Fruit fly (Drosophila melanogaster) whole organism, embryonic: ENCODE measurements around the gene CG5043.
A peak's percentile ranks its signal among the peaks of the same experiment; 100 is the strongest.

ENCODE experiments used
- Atf3 ChIP-seq: fragments of 200-800 bp; sonication (Bioruptor generic); optimal IDR thresholded peaks from 3 replicates; lab custom pipeline; 2016; ENCODE audit warnings: missing biosample characterization, missing genetic modification characterization
- CG10274 ChIP-seq: fragments of 200-800 bp; sonication (Bioruptor generic); optimal IDR thresholded peaks from 3 replicates; lab custom pipeline; 2017; ENCODE audit warnings: missing biosample characterization, mild to moderate bottlenecking, missing genetic modification characterization
- CG10431 ChIP-seq: fragments of 200-800 bp; sonication (Bioruptor generic); optimal IDR thresholded peaks from 3 replicates; lab custom pipeline; 2018; ENCODE audit warnings: missing biosample characterization, mild to moderate bottlenecking, missing genetic modification characterization
- CG11093 ChIP-seq: fragments of 200-800 bp; sonication (Bioruptor generic); IDR thresholded peaks from 3 replicates; pipeline ENCODE4 v1.3.6; 2022; ENCODE audit warnings: missing biosample characterization, missing genetic modification characterization
- CG16779 ChIP-seq: fragments of 200-800 bp; sonication (Bioruptor generic); IDR thresholded peaks from 2 replicates; pipeline ENCODE4 v1.3.6; 2022; ENCODE audit warnings: missing biosample characterization, missing genetic modification characterization
- CG16863 ChIP-seq: fragments of 200-800 bp; sonication (Bioruptor generic); optimal IDR thresholded peaks from 3 replicates; lab custom pipeline; 2016; ENCODE audit warnings: missing biosample characterization, missing genetic modification characterization
- CG17612 ChIP-seq: fragments of 200-800 bp; sonication (Bioruptor generic); IDR thresholded peaks from 2 replicates; pipeline ENCODE4 v1.3.6; 2022; ENCODE audit warnings: missing biosample characterization, missing genetic modification characterization
- CG17802 ChIP-seq: fragments of 200-800 bp; sonication (Bioruptor generic); optimal IDR thresholded peaks from 2 replicates; lab custom pipeline; 2018; ENCODE audit warnings: missing biosample characterization, mild to moderate bottlenecking, missing genetic modification characterization, moderate library complexity
- CG18011 ChIP-seq: fragments of 200-800 bp; sonication (Bioruptor generic); optimal IDR thresholded peaks from 2 replicates; lab custom pipeline; 2017; ENCODE audit warnings: missing biosample characterization, missing genetic modification characterization, mild to moderate bottlenecking, moderate library complexity, missing genotype
- CG18764 ChIP-seq: fragments of 200-800 bp; sonication (Bioruptor generic); optimal IDR thresholded peaks from 3 replicates; lab custom pipeline; 2016; ENCODE audit warnings: missing biosample characterization, missing genetic modification characterization
- CG30020 ChIP-seq: fragments of 200-800 bp; optimal IDR thresholded peaks from 2 replicates; lab custom pipeline; 2019; ENCODE audit warnings: missing biosample characterization, mild to moderate bottlenecking, missing genetic modification characterization, moderate library complexity
- CG31224 ChIP-seq: fragments of 200-800 bp; sonication (Bioruptor generic); IDR thresholded peaks from 2 replicates; pipeline ENCODE4 v1.3.6; 2022; ENCODE audit warnings: missing biosample characterization, missing genetic modification characterization
- CG4328 ChIP-seq: fragments of 200-800 bp; sonication (Bioruptor generic); optimal IDR thresholded peaks from 3 replicates; lab custom pipeline; 2017; ENCODE audit warnings: missing biosample characterization, missing genetic modification reagents, missing genetic modification characterization
- CG4360 ChIP-seq: fragments of 200-800 bp; sonication (Bioruptor generic); IDR thresholded peaks from 2 replicates; pipeline ENCODE4 v1.3.6; 2022; ENCODE audit warnings: missing biosample characterization, missing genetic modification characterization
- CG5180 ChIP-seq: fragments of 200-800 bp; sonication (Bioruptor generic); optimal IDR thresholded peaks from 3 replicates; lab custom pipeline; 2017; ENCODE audit warnings: missing biosample characterization, missing genetic modification characterization, mild to moderate bottlenecking, moderate library complexity, missing genetic modification reagents
- CG6272 ChIP-seq: fragments of 200-800 bp; sonication (Bioruptor generic); IDR thresholded peaks from 2 replicates; pipeline ENCODE4 v1.3.6; 2022; ENCODE audit warnings: missing biosample characterization, missing genetic modification characterization
- CG7987 ChIP-seq: fragments of 200-800 bp; sonication (Bioruptor generic); optimal IDR thresholded peaks from 2 replicates; lab custom pipeline; 2018; ENCODE audit warnings: missing biosample characterization, mild to moderate bottlenecking, missing genetic modification characterization, moderate library complexity
- CG8089 ChIP-seq: fragments of 200-800 bp; sonication (Bioruptor generic); optimal IDR thresholded peaks from 3 replicates; lab custom pipeline; 2016; ENCODE audit warnings: missing biosample characterization, missing genetic modification characterization
- CG9727 ChIP-seq: fragments of 200-800 bp; sonication (Bioruptor generic); optimal IDR thresholded peaks from 3 replicates; lab custom pipeline; 2017; ENCODE audit warnings: missing biosample characterization, mild to moderate bottlenecking, missing genetic modification characterization
- CG9797 ChIP-seq: fragments of 200-800 bp; sonication (Bioruptor generic); optimal IDR thresholded peaks from 3 replicates; lab custom pipeline; 2018; ENCODE audit warnings: missing biosample characterization, mild to moderate bottlenecking, missing genetic modification characterization
- CG9817 ChIP-seq: fragments of 200-800 bp; sonication (Bioruptor generic); optimal IDR thresholded peaks from 2 replicates; lab custom pipeline; 2018; ENCODE audit warnings: missing biosample characterization, mild to moderate bottlenecking, missing genetic modification characterization, moderate library complexity
- CkIIα-i1 ChIP-seq: fragments of 200-800 bp; sonication (Bioruptor generic); IDR thresholded peaks from 2 replicates; pipeline ENCODE4 v1.3.6; 2022; ENCODE audit warnings: missing biosample characterization, missing genetic modification characterization
- CoRest ChIP-seq: fragments of 200-800 bp; sonication (Bioruptor generic); optimal IDR thresholded peaks from 3 replicates; lab custom pipeline; 2018; ENCODE audit warnings: missing biosample characterization, mild to moderate bottlenecking, missing genetic modification characterization, moderate library complexity
- D ChIP-seq, 2 experiments: fragments of 200-800 bp in 1 of 2; fragments of >200 bp in 1 of 2; sonication (Bioruptor generic) in 1 of 2; optimal IDR thresholded peaks; 2 replicates in 1 of 2; 3 replicates in 1 of 2; lab custom pipeline; 2017; ENCODE audit warnings: mild to moderate bottlenecking in 1 of 2, missing biosample characterization in 1 of 2, missing genetic modification characterization in 1 of 2, missing genetic modification reagents in 1 of 2
- D19B ChIP-seq: fragments of 200-800 bp; sonication (Bioruptor generic); optimal IDR thresholded peaks from 2 replicates; lab custom pipeline; 2017; ENCODE audit warnings: missing biosample characterization, mild to moderate bottlenecking, missing genetic modification characterization
- GATAe ChIP-seq: fragments of 200-800 bp; sonication (Bioruptor generic); conservative IDR thresholded peaks from 2 replicates; pipeline ENCODE4 v1.3.6; 2022; ENCODE audit warnings: missing biosample characterization, missing genetic modification characterization
- NfI ChIP-seq: fragments of 200-800 bp; sonication (Bioruptor generic); optimal IDR thresholded peaks from 3 replicates; lab custom pipeline; 2018; ENCODE audit warnings: missing biosample characterization, mild to moderate bottlenecking, missing genetic modification characterization, moderate library complexity
- Stat92E ChIP-seq, 3 experiments: fragments of >200 bp in 2 of 3; fragments of 200-800 bp in 1 of 3; sonication (Bioruptor generic) in 1 of 3; optimal IDR thresholded peaks; 2 replicates each; lab custom pipeline; 2017 to 2019; ENCODE audit warnings: missing biosample characterization in 3 of 3, missing genetic modification characterization in 3 of 3, mild to moderate bottlenecking in 1 of 3, moderate library complexity in 1 of 3
- Xbp1 ChIP-seq: fragments of 200-800 bp; sonication (Bioruptor generic); optimal IDR thresholded peaks from 3 replicates; lab custom pipeline; 2016; ENCODE audit warnings: missing biosample characterization, mild to moderate bottlenecking, missing genetic modification characterization
- abd-A ChIP-seq: fragments of 200-800 bp; sonication (Bioruptor generic); optimal IDR thresholded peaks from 3 replicates; lab custom pipeline; 2019; ENCODE audit warnings: missing biosample characterization, mild to moderate bottlenecking, missing genetic modification characterization, moderate library complexity
- bigmax ChIP-seq: fragments of 200-800 bp; sonication (Bioruptor generic); optimal IDR thresholded peaks from 2 replicates; lab custom pipeline; 2018; ENCODE audit warnings: missing biosample characterization, mild to moderate bottlenecking, missing genetic modification characterization
- btn ChIP-seq: fragments of 200-800 bp; sonication (Bioruptor generic); optimal IDR thresholded peaks from 2 replicates; lab custom pipeline; 2016; ENCODE audit warnings: missing biosample characterization, missing genetic modification characterization
- gce ChIP-seq: fragments of 200-800 bp; sonication (Bioruptor generic); IDR thresholded peaks from 3 replicates; pipeline ENCODE4 v1.3.6; 2022; ENCODE audit warnings: missing biosample characterization, missing genetic modification characterization
- gcm ChIP-seq: fragments of 200-800 bp; sonication (Bioruptor generic); optimal IDR thresholded peaks from 2 replicates; lab custom pipeline; 2019; ENCODE audit warnings: missing biosample characterization, mild to moderate bottlenecking, missing genetic modification characterization, moderate library complexity
- jigr1 ChIP-seq: fragments of 200-800 bp; sonication (Bioruptor generic); IDR thresholded peaks from 3 replicates; pipeline ENCODE4 v1.3.6; 2022; ENCODE audit warnings: missing biosample characterization, missing genetic modification characterization
- lmd ChIP-seq: fragments of 200-800 bp; sonication (Bioruptor generic); IDR thresholded peaks from 2 replicates; pipeline ENCODE4 v1.3.6; 2022; ENCODE audit warnings: missing biosample characterization, missing genetic modification characterization
- mam ChIP-seq: fragments of 200-800 bp; sonication (Bioruptor generic); optimal IDR thresholded peaks from 3 replicates; lab custom pipeline; 2016; ENCODE audit warnings: missing biosample characterization, missing genetic modification characterization
- nerfin-1 ChIP-seq: fragments of 200-800 bp; sonication (Bioruptor generic); optimal IDR thresholded peaks from 3 replicates; lab custom pipeline; 2019; ENCODE audit warnings: missing biosample characterization, mild to moderate bottlenecking, missing genetic modification characterization, moderate library complexity
- pan ChIP-seq, 4 experiments: fragments of >200 bp in 3 of 4; fragments of 200-800 bp in 1 of 4; sonication (Bioruptor generic) in 1 of 4; optimal IDR thresholded peaks in 3 of 4; IDR thresholded peaks in 1 of 4; 2 replicates each; pipeline versions ENCODE4 v1.3.6 to Lab custom; 2017 to 2022; ENCODE audit warnings: missing biosample characterization in 2 of 4, missing genetic modification characterization in 2 of 4, mixed read lengths in 1 of 4
- phol ChIP-seq: fragments of 200-800 bp; sonication (Bioruptor generic); optimal IDR thresholded peaks from 3 replicates; lab custom pipeline; 2018; ENCODE audit warnings: missing biosample characterization, mild to moderate bottlenecking, missing genetic modification characterization, moderate library complexity
- pnt ChIP-seq: fragments of 200-800 bp; sonication (Bioruptor generic); optimal IDR thresholded peaks from 3 replicates; lab custom pipeline; 2016; ENCODE audit warnings: missing biosample characterization, missing genetic modification characterization
- salm ChIP-seq: fragments of 200-800 bp; sonication (Bioruptor generic); optimal IDR thresholded peaks from 2 replicates; lab custom pipeline; 2018; ENCODE audit warnings: missing biosample characterization, mild to moderate bottlenecking, missing genetic modification characterization
- sima ChIP-seq: fragments of 200-800 bp; sonication (Bioruptor generic); optimal IDR thresholded peaks from 2 replicates; lab custom pipeline; 2016; ENCODE audit warnings: missing biosample characterization, missing genetic modification characterization
- slbo ChIP-seq: fragments of 200-800 bp; sonication (Bioruptor generic); IDR thresholded peaks from 2 replicates; pipeline ENCODE4 v1.3.6; 2022; ENCODE audit warnings: missing biosample characterization, missing genetic modification characterization
- sob ChIP-seq: fragments of 200-800 bp; sonication (Bioruptor generic); IDR thresholded peaks from 2 replicates; pipeline ENCODE4 v1.3.6; 2022; ENCODE audit warnings: missing biosample characterization, missing genetic modification characterization
- wor ChIP-seq: fragments of 200-800 bp; sonication (Bioruptor generic); IDR thresholded peaks from 2 replicates; pipeline ENCODE4 v1.3.6; 2022; ENCODE audit warnings: missing biosample characterization, missing genetic modification characterization
- zfh2 ChIP-seq: fragments of 200-800 bp; sonication (Bioruptor generic); optimal IDR thresholded peaks from 2 replicates; lab custom pipeline; 2016; ENCODE audit warnings: missing biosample characterization, missing genetic modification characterization

The CG5043 gene

dm6 chr2L:17429788-17430587 lies 3.7 kb upstream of the CG5043 start (continued):
- TF ChIP-seq CG6272 (GFP tag; lab: Robert Waterston, UW) (peak; percentile 90), CG8089 (GFP tag; lab: Kevin White, UChicago) (peak; percentile 50), salm (peak; percentile 98), pnt (peak; percentile 38), pan (optimal IDR thresholded peaks at IDR 0.05; lab: Kevin White, UChicago) (no peak), pan (GFP tag; optimal IDR thresholded peaks at IDR 0.05 in 1 of 2, IDR thresholded peaks at IDR 0.05 in 1 of 2) (peak in 1 of 2 experiments; percentile 96), CG9817 (tag; lab: Kevin White, UChicago) (peak; percentile 85), CoRest (tag; lab: Kevin White, UChicago) (peak; percentile 92), phol (tag; lab: Kevin White, UChicago) (peak; percentile 99), nerfin-1 (peak; percentile 97), CkIIα-i1 (GFP tag; lab: Robert Waterston, UW) (peak; percentile 75; the same call in 1 of the 2 replicates), bigmax (GFP tag; lab: Kevin White, UChicago) (no peak), CG4360 (GFP tag; lab: Robert Waterston, UW) (peak; percentile 75), CG10274 (GFP tag; lab: Kevin White, UChicago) (peak; percentile 83), CG17802 (tag; lab: Kevin White, UChicago) (peak; percentile 80), abd-A (tag; lab: Kevin White, UChicago) (peak; percentile 87), Atf3 (GFP tag; lab: Kevin White, UChicago) (peak; percentile 50), jigr1 (GFP tag; lab: Robert Waterston, UW) (peak; percentile 93; the same call in 2 of the 3 replicates), gcm (GFP tag; lab: Kevin White, UChicago) (peak; percentile 97), CG9727 (GFP tag; lab: Kevin White, UChicago) (peak; percentile 82), CG10431 (GFP tag; lab: Kevin White, UChicago) (peak; percentile 66), CG7987 (GFP tag; lab: Kevin White, UChicago) (peak; percentile 85), sima (GFP tag; lab: Kevin White, UChicago) (no peak), sob (GFP tag; lab: Robert Waterston, UW) (peak; percentile 54; the same call in 1 of the 2 replicates), CG16779 (GFP tag; lab: Robert Waterston, UW) (no peak), CG31224 (GFP tag; lab: Robert Waterston, UW) (peak; percentile 80), Xbp1 (peak; percentile 71), lmd (GFP tag; lab: Robert Waterston, UW) (peak; percentile 94), CG4328 (peak; percentile 90), CG16863 (GFP tag; lab: Kevin White, UChicago) (peak; percentile 36), zfh2 (peak; percentile 31), btn (no peak), CG9797 (no peak), wor (GFP tag; lab: Robert Waterston, UW) (peak; percentile 88), CG5180 (peak; percentile 92), CG30020 (tag; lab: Kevin White, UChicago) (peak; percentile 88), CG11093 (GFP tag; lab: Robert Waterston, UW) (peak; percentile 92), Stat92E (GFP tag; optimal IDR thresholded peaks at IDR 0.05; lab: Kevin White, UChicago) (no peak), D19B (GFP tag; lab: Kevin White, UChicago) (peak; percentile 84), gce (peak; percentile 81; the same call in 2 of the 3 replicates), CG17612 (GFP tag; lab: Robert Waterston, UW) (no peak; the same call in 1 of the 2 replicates), D (optimal IDR thresholded peaks at IDR 0.05; lab: Kevin White, UChicago) (no peak), D (GFP tag; optimal IDR thresholded peaks at IDR 0.05; lab: Kevin White, UChicago) (peak; percentile 96), CG18011 (GFP tag; lab: Kevin White, UChicago) (peak; percentile 63), slbo (GFP tag; lab: Robert Waterston, UW) (peak; percentile 87), CG18764 (peak; percentile 89), GATAe (peak; percentile 48), NfI (GFP tag; lab: Kevin White, UChicago) (peak; percentile 94), mam (GFP tag; lab: Kevin White, UChicago) (peak; percentile 56)
